Worm (Caenorhabditis elegans): ENCODE data around the gene E02H4.8.

E02H4.8 gene

ce11 chrX:14255973-14256372 lies 7.4 kb downstream of the E02H4.8 start, which contains the start of gene E02H4.7:
E02H4.7 (plus strand) TSS chrX:14256273.
- TF ChIP-seq madf-9 (GFP tag; conservative IDR thresholded peaks at IDR 0.05) (no peak), aly-2 (tag; optimal IDR thresholded peaks at IDR 0.05) (no peak)

ce11 chrX:14255031-14255430 lies 8.3 kb downstream of the E02H4.8 start, which contains the start of gene E02H4.5:
E02H4.5 (minus strand) TSS chrX:14255131.
- TF ChIP-seq zfp-3 (GFP tag; conservative IDR thresholded peaks at IDR 0.05) (no peak), T26A8.4 (GFP tag; IDR thresholded peaks at IDR 0.05) (no peak), F44E2.7 (GFP tag; IDR thresholded peaks at IDR 0.05) (no peak), nhr-10 (tag; optimal IDR thresholded peaks at IDR 0.05) (no peak), cey-2 (tag; optimal IDR thresholded peaks at IDR 0.05; ENCODE audit: borderline replicate concordance, insufficient read depth) (no peak), ceh-44 (GFP tag; IDR thresholded peaks at IDR 0.05) (no peak), ztf-11 (tag; optimal IDR thresholded peaks at IDR 0.05) (no peak), F10B5.3 (tag; optimal IDR thresholded peaks at IDR 0.05) (no peak), R02D3.7 (tag; optimal IDR thresholded peaks at IDR 0.05) (no peak), mes-2 (tag; optimal IDR thresholded peaks at IDR 0.05; ENCODE audit: poor library complexity, severe bottlenecking) (no peak), F26F4.8 (GFP tag; conservative IDR thresholded peaks at IDR 0.05) (no peak), T20F7.1 (GFP tag; optimal IDR thresholded peaks at IDR 0.05) (no peak)

- TF ChIP-seq unc-39 (tag; optimal IDR thresholded peaks at IDR 0.05), result no peak
- TF ChIP-seq nhr-25 (tag; optimal IDR thresholded peaks at IDR 0.05; ENCODE audit: borderline replicate concordance, insufficient read depth), result no peak
- TF ChIP-seq Y75B8A.6 (GFP tag; IDR thresholded peaks at IDR 0.05), result no peak
- no peak for TF ChIP-seq zag-1 (tag; optimal IDR thresholded peaks at IDR 0.05)
- no peak for TF ChIP-seq rbr-2 (tag; optimal IDR thresholded peaks at IDR 0.05)
- no peak for TF ChIP-seq ceh-44 (GFP tag; IDR thresholded peaks at IDR 0.05)
- no peak for TF ChIP-seq nhr-28 (tag; optimal IDR thresholded peaks at IDR 0.05)
Measured at ce11 chrX:14252042-14252441, 11.3 kb downstream of the E02H4.8 start, which contains the start of gene E02H4.6. E02H4.6 (minus strand) TSS chrX:14252142.

ce11 chrX:14247436-14248103 lies 15.8 kb downstream of the E02H4.8 start, which contains the start of gene K04C1.5:
K04C1.5 (plus strand) TSS chrX:14248053.
- TF ChIP-seq ZK546.5 (tag; optimal IDR thresholded peaks at IDR 0.05), result no peak
- TF ChIP-seq aha-1 (tag), result peak; percentile 58

- TF ChIP-seq daf-16 (GFP tag; optimal IDR thresholded peaks at IDR 0.05) (no peak), daf-16 (tag; optimal IDR thresholded peaks at IDR 0.05) (no peak), nhr-10 (tag; optimal IDR thresholded peaks at IDR 0.05) (no peak), pqm-1 (tag; optimal IDR thresholded peaks at IDR 0.05) (no peak), dmd-6 (GFP tag; IDR thresholded peaks at IDR 0.05) (no peak), ceh-44 (GFP tag; IDR thresholded peaks at IDR 0.05) (no peak), lsy-2 (tag; optimal IDR thresholded peaks at IDR 0.05) (no peak), nhr-42 (GFP tag; IDR thresholded peaks at IDR 0.05) (no peak), fkh-10 (GFP tag; optimal IDR thresholded peaks at IDR 0.05) (no peak), gei-8 (GFP tag; optimal IDR thresholded peaks at IDR 0.05) (no peak), dmd-8 (GFP tag; IDR thresholded peaks at IDR 0.05) (no peak), nhr-111 (GFP tag; optimal IDR thresholded peaks at IDR 0.05) (no peak), mxl-2 (GFP tag; conservative IDR thresholded peaks at IDR 0.05) (no peak), Y5F2A.4 (GFP tag; optimal IDR thresholded peaks at IDR 0.05) (no peak), duxl-1 (tag; optimal IDR thresholded peaks at IDR 0.05; ENCODE audit: poor library complexity) (no peak), lin-29 (GFP tag; IDR thresholded peaks at IDR 0.05) (no peak)
Measured at ce11 chrX:14246518-14246917, 16.9 kb downstream of the E02H4.8 start, which contains the start of gene mlc-6. mlc-6 (minus strand) TSS chrX:14246618.

All from whole organism, L4 larva.